Worm (Caenorhabditis elegans) whole organism, L4/young adult: ENCODE results near the gene F19B2.7.

Source experiments
- W03F9.2 ChIP-seq: fragments of 150-350 bp; optimal IDR thresholded peaks from 2 replicates; lab custom pipeline; 2014; ENCODE audit warnings: missing biosample characterization, missing genetic modification characterization
- dao-5 ChIP-seq: sonication (generic microtip); optimal IDR thresholded peaks from 2 replicates; lab custom pipeline; 2016; ENCODE audit warnings: missing genotype, missing genetic modification characterization, moderate library complexity, missing compliant biosample characterization
- him-1 ChIP-seq: sonication (generic microtip); optimal IDR thresholded peaks from 2 replicates; lab custom pipeline; 2016; ENCODE audit warnings: missing genotype, missing genetic modification reagents, missing genetic modification characterization, missing compliant biosample characterization

DNA sequence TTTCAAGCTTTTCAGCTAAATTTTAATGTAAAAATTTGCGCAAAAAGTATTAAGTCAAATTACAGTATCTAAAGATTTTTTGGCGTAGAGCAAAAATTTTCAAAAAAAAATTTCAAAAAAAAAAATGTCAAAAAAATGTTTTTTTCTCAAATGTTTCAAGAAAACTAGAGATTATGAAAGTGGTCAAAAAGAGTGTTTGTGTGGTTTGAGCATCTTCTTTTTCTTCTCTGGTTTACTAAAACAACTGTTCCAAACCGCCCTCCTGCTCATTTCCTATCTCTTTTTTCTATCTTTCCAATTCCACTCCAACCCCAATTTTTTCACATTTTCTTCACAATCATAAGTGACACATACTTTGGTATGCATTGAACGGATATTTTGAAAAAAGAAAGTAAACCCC is 9.2 kb upstream of the F19B2.7 start, which contains the start of gene Y113G7A.12:
- no peak for TF ChIP-seq W03F9.2
- TF ChIP-seq dao-5: no peak
- no peak for TF ChIP-seq him-1
